Fruit fly (Drosophila melanogaster): ENCODE data around the gene CG14877.

- TF ChIP-seq ATbp (GFP tag; optimal IDR thresholded peaks at IDR 0.05) = no peak
- TF ChIP-seq aop (GFP tag; IDR thresholded peaks at IDR 0.05) = no peak
- no peak for TF ChIP-seq CG4282 (GFP tag; optimal IDR thresholded peaks at IDR 0.05)
- no peak for TF ChIP-seq CG12219 (GFP tag; optimal IDR thresholded peaks at IDR 0.05)
- TF ChIP-seq Dip3 (GFP tag; optimal IDR thresholded peaks at IDR 0.05) = no peak
- TF ChIP-seq Pdp1 (GFP tag; optimal IDR thresholded peaks at IDR 0.05) = no peak
- no peak for TF ChIP-seq CG18764 (GFP tag; optimal IDR thresholded peaks at IDR 0.05)
- no peak for TF ChIP-seq unpg (GFP tag; optimal IDR thresholded peaks at IDR 0.05)
- no peak for TF ChIP-seq al (GFP tag; IDR thresholded peaks at IDR 0.05)
- no peak for TF ChIP-seq CG17802 (tag; optimal IDR thresholded peaks at IDR 0.05)
- TF ChIP-seq CG5245 (GFP tag; optimal IDR thresholded peaks at IDR 0.05) = no peak
- no peak for TF ChIP-seq CG33557 (GFP tag; optimal IDR thresholded peaks at IDR 0.05)
These were observed 34.2 kb upstream of the CG14877 start for dm6 chr3R:15930050-15930449.
